Fruit fly (Drosophila melanogaster) ovary, adult (tissue): Measurements from ENCODE around the gene GlyRS.

Source experiments
- CG17801 ChIP-seq: fragments of 200-800 bp; optimal IDR thresholded peaks from 2 replicates; lab custom pipeline; 2019; ENCODE audit warnings: missing biosample characterization, mild to moderate bottlenecking, missing genetic modification characterization, moderate library complexity; ENCODE audit not compliant: partially characterized antibody

Gene GlyRS

dm6 chr3L:15103988-15104848, 9.3 kb downstream of the GlyRS start:
- no peak for TF ChIP-seq CG17801 (GFP tag; lab: Kevin White, UChicago)

- TF ChIP-seq CG17801 (GFP tag; lab: Kevin White, UChicago), result no peak
Observed at dm6 chr3L:15104849-15105555, 10.1 kb downstream of the GlyRS start.

- TF ChIP-seq CG17801 (GFP tag; lab: Kevin White, UChicago), result no peak
Observed at dm6 chr3L:15105566-15106207, 10.7 kb downstream of the GlyRS start, which contains the start of gene CG45071. Gene CG45071 (plus strand): TSS chr3L:15105882.

dm6 chr3L:15107158-15107775, 12.3 kb downstream of the GlyRS start:
- no peak for TF ChIP-seq CG17801 (GFP tag; lab: Kevin White, UChicago)

dm6 chr3L:15107776-15108379, 12.9 kb downstream of the GlyRS start:
- peak; percentile 76 for TF ChIP-seq CG17801 (GFP tag; lab: Kevin White, UChicago)

dm6 chr3L:15108524-15108923, 13.6 kb downstream of the GlyRS start:
- TF ChIP-seq CG17801 (GFP tag; lab: Kevin White, UChicago), result no peak

- TF ChIP-seq CG17801 (GFP tag; lab: Kevin White, UChicago), result no peak
Observed at dm6 chr3L:15108948-15109347, 14.0 kb downstream of the GlyRS start.

dm6 chr3L:15113257-15113656, 18.3 kb downstream of the GlyRS start, which contains the start of gene CG13458:
Gene CG13458 (plus strand): TSS chr3L:15113557.
- no peak for TF ChIP-seq CG17801 (GFP tag; lab: Kevin White, UChicago)

- TF ChIP-seq CG17801 (GFP tag; lab: Kevin White, UChicago), result no peak
Observed at dm6 chr3L:15116536-15116935, 21.6 kb downstream of the GlyRS start, which contains the start of gene Cep135. Gene Cep135 (plus strand): TSS chr3L:15116737.

- no peak for TF ChIP-seq CG17801 (GFP tag; lab: Kevin White, UChicago)
Observed at dm6 chr3L:15121272-15121671, 26.3 kb downstream of the GlyRS start, which contains the start of gene CG32847. Gene CG32847 (plus strand): TSS chr3L:15121572.

- TF ChIP-seq CG17801 (GFP tag; lab: Kevin White, UChicago), result no peak
Observed at dm6 chr3L:15123736-15124135, 28.8 kb downstream of the GlyRS start.

- TF ChIP-seq CG17801 (GFP tag; lab: Kevin White, UChicago), result no peak
Observed at dm6 chr3L:15125077-15125652, 30.2 kb downstream of the GlyRS start, which contains the start of gene CG16959. Gene CG16959 (minus strand): TSS chr3L:15125321.

- no peak for TF ChIP-seq CG17801 (GFP tag; lab: Kevin White, UChicago)
Observed at dm6 chr3L:15125717-15126116, 30.8 kb downstream of the GlyRS start.

dm6 chr3L:15131278-15131677, 36.3 kb downstream of the GlyRS start, which contains the start of gene CG13457:
Gene CG13457 (minus strand): TSS chr3L:15131378.
- TF ChIP-seq CG17801 (GFP tag; lab: Kevin White, UChicago), result no peak
